Worm (Caenorhabditis elegans): ENCODE results near the gene C56G3.2.

The C56G3.2 gene

ce11 chrX:7323604-7324003, 41.8 kb upstream of the C56G3.2 start (continued):
- TF ChIP-seq gei-8 (GFP tag; optimal IDR thresholded peaks at IDR 0.05) (peak; percentile 25), Y5F2A.4 (GFP tag; optimal IDR thresholded peaks at IDR 0.05) (peak; percentile 34), dve-1 (tag; optimal IDR thresholded peaks at IDR 0.05; ENCODE audit: insufficient read depth) (peak; percentile 48), D1046.2 (GFP tag; IDR thresholded peaks at IDR 0.05) (peak; percentile 64; the same call in 1 of the 2 replicates), nhr-41 (GFP tag; IDR thresholded peaks at IDR 0.05) (peak; percentile 39; the same call in 1 of the 2 replicates), lin-13 (GFP tag; optimal IDR thresholded peaks at IDR 0.05) (peak; percentile 22), nhr-42 (GFP tag; IDR thresholded peaks at IDR 0.05) (peak; percentile 60; the same call in 1 of the 2 replicates), mep-1 (tag; optimal IDR thresholded peaks at IDR 0.05) (peak; percentile 54), rbr-2 (tag; optimal IDR thresholded peaks at IDR 0.05) (peak; percentile 42), ceh-62 (tag; optimal IDR thresholded peaks at IDR 0.05) (no peak), hif-1 (tag; optimal IDR thresholded peaks at IDR 0.05) (peak in 1 of 2 experiments; percentile 13), mxl-3 (GFP tag; optimal IDR thresholded peaks at IDR 0.05) (peak; percentile 51), dmd-6 (GFP tag; IDR thresholded peaks at IDR 0.05) (peak; percentile 68), zip-11 (GFP tag; IDR thresholded peaks at IDR 0.05) (0 out of 2 replicates have a peak, but pooled peaks have one; percentile 63), fos-1 (tag; optimal IDR thresholded peaks at IDR 0.05) (no peak), hlh-30 (tag; optimal IDR thresholded peaks at IDR 0.05; ENCODE audit: insufficient read depth) (peak; percentile 34), zip-2 (tag; optimal IDR thresholded peaks at IDR 0.05) (peak; percentile 2), T20F7.1 (GFP tag; optimal IDR thresholded peaks at IDR 0.05) (peak; percentile 28), lim-7 (GFP tag; IDR thresholded peaks at IDR 0.05) (peak; percentile 83), arid-1 (GFP tag; conservative IDR thresholded peaks at IDR 0.05) (peak; percentile 77), tra-1 (GFP tag; IDR thresholded peaks at IDR 0.05) (0 out of 2 replicates have a peak, but pooled peaks have one; percentile 51), unc-39 (tag; optimal IDR thresholded peaks at IDR 0.05) (no peak), php-3 (GFP tag; IDR thresholded peaks at IDR 0.05) (peak; percentile 61; the same call in 1 of the 2 replicates), Y105C5A.15 (GFP tag; IDR thresholded peaks at IDR 0.05) (peak; percentile 82; the same call in 1 of the 2 replicates), madf-5 (GFP tag; IDR thresholded peaks at IDR 0.05) (0 out of 4 replicates have a peak, but pooled peaks have one; percentile 51 to 67), ctbp-1 (GFP tag; IDR thresholded peaks at IDR 0.05) (peak; percentile 62), zag-1 (tag; optimal IDR thresholded peaks at IDR 0.05) (no peak), ceh-82 (tag; optimal IDR thresholded peaks at IDR 0.05) (no peak), F10B5.3 (tag; optimal IDR thresholded peaks at IDR 0.05) (peak; percentile 3), sdz-12 (GFP tag; optimal IDR thresholded peaks at IDR 0.05) (peak; percentile 36), daf-16 (GFP tag; optimal IDR thresholded peaks at IDR 0.05) (peak in 1 of 2 experiments; percentile 83), daf-16 (tag; optimal IDR thresholded peaks at IDR 0.05) (peak; percentile 71), zfp-3 (GFP tag; conservative IDR thresholded peaks at IDR 0.05) (no peak), F26F4.8 (GFP tag; conservative IDR thresholded peaks at IDR 0.05) (peak; percentile 76), unc-62 (GFP tag; optimal IDR thresholded peaks at IDR 0.05 in 1 of 2) (no peak), unc-62 (tag; optimal IDR thresholded peaks at IDR 0.05) (no peak), set-16 (GFP tag; IDR thresholded peaks at IDR 0.05) (no peak), F49E8.2 (tag; optimal IDR thresholded peaks at IDR 0.05; ENCODE audit: borderline replicate concordance) (peak; percentile 47), snpc-1.2 (GFP tag; IDR thresholded peaks at IDR 0.05) (peak; percentile 86), vab-7 (GFP tag; IDR thresholded peaks at IDR 0.05) (peak; percentile 59), ztf-11 (tag; optimal IDR thresholded peaks at IDR 0.05) (no peak), ceh-32 (tag; optimal IDR thresholded peaks at IDR 0.05; ENCODE audit: poor library complexity) (no peak), daf-8 (GFP tag; IDR thresholded peaks at IDR 0.05) (peak; percentile 81; the same call in 1 of the 2 replicates), lir-3 (tag; optimal IDR thresholded peaks at IDR 0.05) (peak; percentile 57), hmg-1.1 (GFP tag; IDR thresholded peaks at IDR 0.05) (peak; percentile 45; the same call in 1 of the 2 replicates), lin-1 (GFP tag; IDR thresholded peaks at IDR 0.05) (peak; percentile 81)
